Worm (Caenorhabditis elegans): ENCODE measurements around the gene str-227.
"Not testable (repeated sequence)": the region's sequence is repeated elsewhere in the genome, so short reads cannot be mapped to it uniquely, and the experiment has no call there.

str-227 gene

DNA sequence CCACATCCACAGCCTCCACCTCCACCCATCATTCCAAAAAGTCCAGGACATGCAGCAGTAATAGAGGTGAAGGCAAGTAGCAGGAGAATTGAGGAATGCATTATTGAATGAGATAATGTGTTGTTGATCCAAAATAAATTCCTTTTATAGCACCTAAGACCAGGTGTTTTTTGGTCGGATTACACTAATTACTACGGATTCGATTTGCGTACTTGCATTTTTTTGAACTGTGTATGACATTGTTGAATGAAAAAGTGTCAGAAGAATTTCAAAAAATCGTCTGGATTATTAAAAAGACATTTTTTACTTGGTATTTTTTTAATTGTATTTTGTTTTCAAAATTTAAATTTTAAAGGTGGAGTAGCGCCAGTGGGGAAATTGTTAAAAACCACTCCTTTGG lies 33.8 kb downstream of the str-227 start, which contains the start of gene grl-28:
Gene grl-28, minus strand, starts transcription at position 101 of the 400 bp plus-strand sequence.
- TF ChIP-seq ref-1 (GFP tag; conservative IDR thresholded peaks at IDR 0.05) = no peak
- TF ChIP-seq tab-1 (GFP tag; IDR thresholded peaks at IDR 0.05) = no peak
- no peak for TF ChIP-seq T22C8.4 (GFP tag; IDR thresholded peaks at IDR 0.05)
- TF ChIP-seq ztf-23 (GFP tag; IDR thresholded peaks at IDR 0.05) = no peak
- TF ChIP-seq klf-2 (GFP tag; conservative IDR thresholded peaks at IDR 0.05) = no peak
- no peak for TF ChIP-seq ztf-29 (GFP tag; IDR thresholded peaks at IDR 0.05)
- TF ChIP-seq med-1 (GFP tag; optimal IDR thresholded peaks at IDR 0.05; ENCODE audit: insufficient read depth) = no peak
- no peak for TF ChIP-seq flt-1 (GFP tag; IDR thresholded peaks at IDR 0.05)
- no peak for TF ChIP-seq cog-1 (tag; optimal IDR thresholded peaks at IDR 0.05)

DNA sequence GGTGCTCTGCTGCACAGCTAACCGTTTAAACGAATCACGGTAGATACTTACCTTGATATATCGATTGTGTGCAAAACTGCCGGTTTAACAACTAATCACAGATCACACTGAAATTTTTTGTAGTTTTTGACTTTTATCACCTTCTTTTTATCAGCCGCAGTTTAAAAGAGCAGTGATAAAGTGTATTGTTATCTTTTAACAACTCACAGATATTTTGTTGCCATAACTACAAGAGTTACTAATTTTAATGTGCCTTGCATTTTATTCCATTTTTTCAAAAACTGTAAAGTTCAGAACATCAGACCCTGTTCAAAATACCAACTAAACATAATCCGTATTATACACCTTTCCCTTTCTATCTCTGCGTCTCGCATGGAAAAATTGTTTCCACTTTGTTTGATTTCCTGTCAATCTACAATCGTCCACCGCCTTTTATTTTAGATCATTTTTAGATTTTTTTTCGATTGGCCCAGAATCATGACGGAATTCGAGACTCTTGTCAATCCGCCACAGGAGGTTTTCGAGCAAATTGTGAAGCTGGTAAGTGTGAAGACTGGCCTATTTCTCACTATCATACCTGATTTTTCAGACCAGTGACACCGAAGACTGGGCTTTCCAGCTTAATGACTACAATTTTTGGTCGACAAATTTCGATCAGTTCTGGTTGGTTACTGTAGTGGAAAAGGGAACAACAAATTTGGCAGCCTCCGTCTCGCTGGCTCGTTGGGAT lies 34.9 kb downstream of the str-227 start, which contains the start of gene T24A6.20:
Gene T24A6.20, plus strand, starts transcription at position 395 of the 730 bp plus-strand sequence.
- TF ChIP-seq med-1 (GFP tag; optimal IDR thresholded peaks at IDR 0.05; ENCODE audit: insufficient read depth) = no peak
- no peak for TF ChIP-seq klf-2 (GFP tag; conservative IDR thresholded peaks at IDR 0.05)
- TF ChIP-seq ref-1 (GFP tag; conservative IDR thresholded peaks at IDR 0.05) = no peak
- TF ChIP-seq T22C8.4 (GFP tag; IDR thresholded peaks at IDR 0.05) = no peak
- no peak for TF ChIP-seq ztf-29 (GFP tag; IDR thresholded peaks at IDR 0.05)
- TF ChIP-seq ztf-23 (GFP tag; IDR thresholded peaks at IDR 0.05) = no peak
- no peak for TF ChIP-seq cog-1 (tag; optimal IDR thresholded peaks at IDR 0.05)
- TF ChIP-seq tab-1 (GFP tag; IDR thresholded peaks at IDR 0.05) = no peak
- no peak for TF ChIP-seq flt-1 (GFP tag; IDR thresholded peaks at IDR 0.05)

ce11 chrV:3554869-3555268 lies 36.9 kb downstream of the str-227 start, which contains the start of gene grl-29:
grl-29 (minus strand) TSS chrV:3555236.
- TF ChIP-seq ztf-23 (GFP tag; IDR thresholded peaks at IDR 0.05) (0 out of 2 replicates have a peak, but pooled peaks have one; percentile 19), ztf-29 (GFP tag; IDR thresholded peaks at IDR 0.05) (no peak)

DNA sequence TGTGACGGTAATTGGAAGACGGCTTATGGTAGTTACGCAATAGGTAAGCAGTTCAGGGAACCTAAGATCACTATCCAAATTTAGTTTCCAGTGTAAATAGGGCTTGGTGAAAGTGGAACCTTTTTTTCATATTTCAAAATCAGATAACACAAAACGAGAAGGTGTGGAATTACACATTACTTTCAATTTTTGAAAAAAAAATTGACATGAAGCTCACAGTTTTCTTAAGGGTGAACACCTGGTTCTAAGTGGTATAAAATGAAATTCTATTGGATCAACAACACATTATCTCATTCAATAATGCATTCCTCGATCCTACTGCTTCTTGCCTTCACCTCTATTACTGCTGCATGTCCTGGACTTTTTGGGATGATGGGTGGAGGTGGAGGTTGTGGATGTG lies 38.0 kb downstream of the str-227 start, which contains the start of gene grl-30:
Gene grl-30, plus strand, starts transcription at position 301 of the 400 bp plus-strand sequence.
- TF ChIP-seq T22C8.4 (GFP tag; IDR thresholded peaks at IDR 0.05) (no peak), klf-2 (GFP tag; conservative IDR thresholded peaks at IDR 0.05) (no peak), cog-1 (tag; optimal IDR thresholded peaks at IDR 0.05) (no peak), ztf-29 (GFP tag; IDR thresholded peaks at IDR 0.05) (no peak)

DNA sequence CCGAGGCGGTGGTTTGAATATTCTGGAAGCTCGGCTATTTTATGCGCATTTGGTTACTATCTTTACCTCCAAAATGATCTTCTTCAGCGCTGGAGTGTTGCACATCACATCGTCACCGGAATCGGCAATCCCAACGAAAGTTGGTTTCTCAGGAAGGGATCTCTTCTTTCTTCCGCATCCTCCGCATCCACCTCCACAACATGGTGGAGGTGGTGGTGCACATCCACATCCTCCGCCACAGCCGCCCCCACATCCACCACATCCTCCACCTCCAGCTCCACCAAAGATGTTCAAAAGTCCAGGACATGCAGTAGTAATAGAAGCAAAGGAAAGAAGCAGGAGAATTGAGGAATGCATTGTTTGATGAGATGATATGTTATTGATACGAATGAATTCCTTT lies 39.4 kb downstream of the str-227 start, which contains the start of gene grl-31:
Gene grl-31, minus strand, starts transcription at position 357 of the 400 bp plus-strand sequence.
- no peak for TF ChIP-seq cog-1 (tag; optimal IDR thresholded peaks at IDR 0.05)
- no peak for TF ChIP-seq ztf-29 (GFP tag; IDR thresholded peaks at IDR 0.05)
- no peak for TF ChIP-seq tab-1 (GFP tag; IDR thresholded peaks at IDR 0.05)
- TF ChIP-seq ztf-23 (GFP tag; IDR thresholded peaks at IDR 0.05) = no peak
- no peak for TF ChIP-seq flt-1 (GFP tag; IDR thresholded peaks at IDR 0.05)
- no peak for TF ChIP-seq med-1 (GFP tag; optimal IDR thresholded peaks at IDR 0.05; ENCODE audit: insufficient read depth)
- no peak for TF ChIP-seq T22C8.4 (GFP tag; IDR thresholded peaks at IDR 0.05)
- TF ChIP-seq klf-2 (GFP tag; conservative IDR thresholded peaks at IDR 0.05) = no peak
- TF ChIP-seq ref-1 (GFP tag; conservative IDR thresholded peaks at IDR 0.05) = no peak

ce11 chrV:3558744-3559143 lies 40.8 kb downstream of the str-227 start, which contains the start of gene T24A6.1:
T24A6.1 (plus strand) TSS chrV:3559044.
- not testable (repeated sequence) for TF ChIP-seq ztf-29 (GFP tag; IDR thresholded peaks at IDR 0.05); ref-1 (GFP tag; conservative IDR thresholded peaks at IDR 0.05); flt-1 (GFP tag; IDR thresholded peaks at IDR 0.05)

- TF ChIP-seq T22C8.4 (GFP tag; IDR thresholded peaks at IDR 0.05); klf-2 (GFP tag; conservative IDR thresholded peaks at IDR 0.05); flt-1 (GFP tag; IDR thresholded peaks at IDR 0.05): not testable (repeated sequence)
Measured at ce11 chrV:3562824-3563223, 44.8 kb downstream of the str-227 start, which contains the start of gene T24A6.16. T24A6.16 (minus strand) TSS chrV:3562924.

DNA sequence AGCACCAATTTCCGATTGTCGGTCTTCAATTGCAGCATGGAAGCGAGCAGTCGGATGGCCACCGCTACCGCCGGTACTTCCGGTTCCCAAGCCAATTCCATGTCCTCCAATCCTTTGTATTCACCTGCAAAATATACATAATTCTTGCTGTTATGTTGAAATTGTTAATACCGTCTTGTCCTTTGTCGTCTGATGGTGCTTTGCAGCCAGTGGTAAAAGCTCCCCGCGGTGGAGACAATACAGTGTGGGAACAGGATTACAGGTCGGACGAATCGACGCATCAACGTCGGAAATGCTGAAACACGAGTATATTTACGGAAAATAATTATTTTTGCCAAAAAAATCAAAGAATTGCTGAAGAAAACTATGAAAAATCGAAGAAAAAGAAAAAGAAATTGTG lies 46.3 kb downstream of the str-227 start, which contains the start of gene T24A6.17:
Gene T24A6.17, minus strand, starts transcription at position 101 of the 400 bp plus-strand sequence.
- TF ChIP-seq flt-1 (GFP tag; IDR thresholded peaks at IDR 0.05); med-1 (GFP tag; optimal IDR thresholded peaks at IDR 0.05; ENCODE audit: insufficient read depth); cog-1 (tag; optimal IDR thresholded peaks at IDR 0.05): not testable (repeated sequence)

Data from whole organism, midembryonic.